Fruit fly (Drosophila melanogaster) whole organism, embryonic: ENCODE results near the gene Fas2.
A peak's percentile ranks its signal among the peaks of the same experiment; 100 is the strongest.

Experiments
- Blimp-1 ChIP-seq: fragments of 200-800 bp; sonication (Bioruptor generic); optimal IDR thresholded peaks from 3 replicates; lab custom pipeline; 2018; ENCODE audit warnings: missing biosample characterization, missing genetic modification characterization, mild to moderate bottlenecking, moderate library complexity, missing genetic modification reagents
- CG10366 ChIP-seq: fragments of 200-800 bp; sonication (Bioruptor generic); IDR thresholded peaks from 2 replicates; pipeline ENCODE4 v1.3.6; 2022; ENCODE audit warnings: missing biosample characterization, missing genetic modification characterization
- CG13424 ChIP-seq: fragments of 200-800 bp; sonication (Bioruptor generic); optimal IDR thresholded peaks from 2 replicates; lab custom pipeline; 2019; ENCODE audit warnings: missing biosample characterization, mild to moderate bottlenecking, missing genetic modification characterization, moderate library complexity
- CG15696 ChIP-seq: fragments of 200-800 bp; sonication (Bioruptor generic); optimal IDR thresholded peaks from 2 replicates; lab custom pipeline; 2019; ENCODE audit warnings: missing biosample characterization, mild to moderate bottlenecking, missing genetic modification characterization, moderate library complexity
- CG17186 ChIP-seq: fragments of 200-800 bp; sonication (Bioruptor generic); optimal IDR thresholded peaks from 3 replicates; lab custom pipeline; 2017; ENCODE audit warnings: missing biosample characterization, missing genetic modification reagents, missing genetic modification characterization
- CG18262 ChIP-seq: fragments of 200-800 bp; optimal IDR thresholded peaks from 3 replicates; lab custom pipeline; 2019; ENCODE audit warnings: missing biosample characterization, mild to moderate bottlenecking, missing genetic modification characterization, moderate library complexity
- CG31224 ChIP-seq: fragments of 200-800 bp; sonication (Bioruptor generic); IDR thresholded peaks from 2 replicates; pipeline ENCODE4 v1.3.6; 2022; ENCODE audit warnings: missing biosample characterization, missing genetic modification characterization
- CG3163 ChIP-seq: fragments of 200-800 bp; sonication (Bioruptor generic); optimal IDR thresholded peaks from 3 replicates; lab custom pipeline; 2016; ENCODE audit warnings: missing biosample characterization, missing genetic modification characterization
- CG32767 ChIP-seq: fragments of 200-800 bp; sonication (Bioruptor generic); IDR thresholded peaks from 2 replicates; pipeline ENCODE4 v1.3.6; 2022; ENCODE audit warnings: missing biosample characterization, missing genetic modification characterization
- CG33213 ChIP-seq: fragments of 200-800 bp; sonication (Bioruptor generic); optimal IDR thresholded peaks from 3 replicates; lab custom pipeline; 2016; ENCODE audit warnings: missing biosample characterization, missing genetic modification characterization
- CG3847 ChIP-seq: fragments of 200-800 bp; sonication (Bioruptor generic); IDR thresholded peaks from 2 replicates; pipeline ENCODE4 v1.3.6; 2022; ENCODE audit warnings: missing biosample characterization, missing genetic modification characterization
- CG42726 ChIP-seq: fragments of 200-800 bp; sonication (Bioruptor generic); IDR thresholded peaks from 2 replicates; pipeline ENCODE4 v1.3.6; 2022; ENCODE audit warnings: missing biosample characterization, missing genetic modification characterization; ENCODE audit not compliant: partially characterized antibody
- CG4404 ChIP-seq: fragments of 200-800 bp; sonication (Bioruptor generic); IDR thresholded peaks from 2 replicates; pipeline ENCODE4 v1.3.6; 2022; ENCODE audit warnings: missing biosample characterization, missing genetic modification characterization
- CG5180 ChIP-seq: fragments of 200-800 bp; sonication (Bioruptor generic); optimal IDR thresholded peaks from 3 replicates; lab custom pipeline; 2017; ENCODE audit warnings: missing biosample characterization, missing genetic modification characterization, mild to moderate bottlenecking, moderate library complexity, missing genetic modification reagents
- CG6689 ChIP-seq: fragments of 200-800 bp; sonication (Bioruptor generic); IDR thresholded peaks from 2 replicates; pipeline ENCODE4 v1.3.6; 2022; ENCODE audit warnings: missing biosample characterization, missing genetic modification characterization
- CG6813 ChIP-seq: fragments of 200-800 bp; sonication (Bioruptor generic); optimal IDR thresholded peaks from 2 replicates; lab custom pipeline; 2017; ENCODE audit warnings: missing biosample characterization, missing genetic modification characterization, mild to moderate bottlenecking, moderate library complexity, missing genetic modification reagents
- CG9609 ChIP-seq: fragments of 200-800 bp; sonication (Bioruptor generic); optimal IDR thresholded peaks from 3 replicates; lab custom pipeline; 2016; ENCODE audit warnings: missing biosample characterization, missing genetic modification characterization
- CTCF ChIP-seq: fragments of 200-800 bp; sonication (Bioruptor generic); optimal IDR thresholded peaks from 2 replicates; lab custom pipeline; 2017; ENCODE audit warnings: missing biosample characterization, mild to moderate bottlenecking, missing genetic modification characterization, moderate library complexity
- CrebB ChIP-seq: fragments of 200-800 bp; sonication (Bioruptor generic); optimal IDR thresholded peaks from 3 replicates; lab custom pipeline; 2018; ENCODE audit warnings: missing biosample characterization, mild to moderate bottlenecking, missing genetic modification characterization
- Dek ChIP-seq: fragments of 200-800 bp; sonication (Bioruptor generic); optimal IDR thresholded peaks from 3 replicates; lab custom pipeline; 2019; ENCODE audit warnings: missing biosample characterization, mild to moderate bottlenecking, missing genetic modification characterization, moderate library complexity
- Dip3 ChIP-seq: fragments of 200-800 bp; sonication (Bioruptor generic); optimal IDR thresholded peaks from 3 replicates; lab custom pipeline; 2016; ENCODE audit warnings: missing biosample characterization, missing genetic modification characterization
- Ets97D ChIP-seq: fragments of 200-800 bp; sonication (Bioruptor generic); optimal IDR thresholded peaks from 3 replicates; lab custom pipeline; 2016; ENCODE audit warnings: missing biosample characterization, missing genetic modification characterization
- Fer1 ChIP-seq: fragments of 200-800 bp; sonication (Bioruptor generic); optimal IDR thresholded peaks from 2 replicates; lab custom pipeline; 2017; ENCODE audit warnings: missing biosample characterization, mild to moderate bottlenecking, missing genetic modification characterization
- HHEX ChIP-seq: fragments of 200-800 bp; sonication (Bioruptor generic); optimal IDR thresholded peaks from 3 replicates; lab custom pipeline; 2017; ENCODE audit warnings: missing biosample characterization, mild to moderate bottlenecking, missing genetic modification characterization, missing genetic modification reagents
- Lhr ChIP-seq: fragments of 200-800 bp; sonication (Bioruptor generic); optimal IDR thresholded peaks from 3 replicates; lab custom pipeline; 2017; ENCODE audit warnings: mild to moderate bottlenecking, missing biosample characterization, missing genetic modification reagents, missing genetic modification characterization
- MESR4 ChIP-seq: fragments of 200-800 bp; sonication (Bioruptor generic); optimal IDR thresholded peaks from 2 replicates; lab custom pipeline; 2018; ENCODE audit warnings: missing biosample characterization, mild to moderate bottlenecking, missing genetic modification characterization, moderate library complexity
- Meics ChIP-seq: fragments of 200-800 bp; sonication (Bioruptor generic); optimal IDR thresholded peaks from 2 replicates; lab custom pipeline; 2017; ENCODE audit warnings: missing biosample characterization, mild to moderate bottlenecking, missing genetic modification characterization
- Nf-YC ChIP-seq: fragments of 200-800 bp; optimal IDR thresholded peaks from 3 replicates; lab custom pipeline; 2019; ENCODE audit warnings: missing biosample characterization, mild to moderate bottlenecking, missing genetic modification characterization, moderate library complexity
- Oli ChIP-seq: fragments of 200-800 bp; sonication (Bioruptor generic); optimal IDR thresholded peaks from 2 replicates; lab custom pipeline; 2018; ENCODE audit warnings: missing biosample characterization, mild to moderate bottlenecking, missing genetic modification characterization, moderate library complexity
- Poxn ChIP-seq: fragments of 200-800 bp; sonication (Bioruptor generic); IDR thresholded peaks from 2 replicates; pipeline ENCODE4 v1.3.6; 2022; ENCODE audit warnings: missing biosample characterization, missing genetic modification characterization
- Tbp ChIP-seq: fragments of >200 bp; optimal IDR thresholded peaks from 2 replicates; lab custom pipeline; 2018; ENCODE audit warnings: missing biosample characterization, missing genetic modification characterization
- crc ChIP-seq: fragments of 200-800 bp; sonication (Bioruptor generic); optimal IDR thresholded peaks from 2 replicates; lab custom pipeline; 2016; ENCODE audit warnings: missing biosample characterization, missing genetic modification characterization
- crol ChIP-seq: fragments of 200-800 bp; sonication (Bioruptor generic); IDR thresholded peaks from 2 replicates; pipeline ENCODE4 v1.3.6; 2022; ENCODE audit warnings: missing biosample characterization, missing genetic modification characterization
- dimm ChIP-seq: fragments of 200-800 bp; sonication (Bioruptor generic); IDR thresholded peaks from 2 replicates; pipeline ENCODE4 v1.3.6; 2022; ENCODE audit warnings: missing biosample characterization, missing genetic modification characterization
- exex ChIP-seq: fragments of 200-800 bp; sonication (Bioruptor generic); optimal IDR thresholded peaks from 4 replicates; lab custom pipeline; 2018; ENCODE audit warnings: missing biosample characterization, mild to moderate bottlenecking, missing genetic modification characterization, moderate library complexity
- fd96Cb ChIP-seq: fragments of 200-800 bp; sonication (Bioruptor generic); optimal IDR thresholded peaks from 2 replicates; lab custom pipeline; 2018; ENCODE audit warnings: missing biosample characterization, mild to moderate bottlenecking, missing genetic modification characterization, moderate library complexity
- hkb ChIP-seq, 2 experiments: fragments of 200-800 bp in 1 of 2; fragments of >200 bp in 1 of 2; sonication (Bioruptor generic) in 1 of 2; IDR thresholded peaks in 1 of 2; optimal IDR thresholded peaks in 1 of 2; 2 replicates each; pipeline versions ENCODE4 v1.3.6 to Lab custom; 2017 to 2022; ENCODE audit warnings: missing biosample characterization in 1 of 2, missing genetic modification characterization in 1 of 2
- hth ChIP-seq: fragments of >200 bp; optimal IDR thresholded peaks from 2 replicates; lab custom pipeline; 2017; ENCODE audit warnings: inconsistent platforms
- mld ChIP-seq: fragments of 200-800 bp; sonication (Bioruptor generic); IDR thresholded peaks from 3 replicates; pipeline ENCODE4 v1.3.6; 2022; ENCODE audit warnings: missing biosample characterization, missing genetic modification characterization; ENCODE audit not compliant: partially characterized antibody
- nmo ChIP-seq: fragments of 200-800 bp; sonication (Bioruptor generic); optimal IDR thresholded peaks from 2 replicates; lab custom pipeline; 2018; ENCODE audit warnings: missing biosample characterization, mild to moderate bottlenecking, missing genetic modification characterization, moderate library complexity
- nom ChIP-seq: fragments of 200-800 bp; sonication (Bioruptor generic); optimal IDR thresholded peaks from 2 replicates; lab custom pipeline; 2017; ENCODE audit warnings: missing biosample characterization, missing genetic modification characterization, mild to moderate bottlenecking, moderate library complexity, missing genetic modification reagents
- org-1 ChIP-seq: fragments of 200-800 bp; sonication (Bioruptor generic); optimal IDR thresholded peaks from 2 replicates; lab custom pipeline; 2017; ENCODE audit warnings: missing biosample characterization, missing genetic modification characterization
- pan ChIP-seq, 4 experiments: fragments of >200 bp in 3 of 4; fragments of 200-800 bp in 1 of 4; sonication (Bioruptor generic) in 1 of 4; optimal IDR thresholded peaks in 3 of 4; IDR thresholded peaks in 1 of 4; 2 replicates each; pipeline versions ENCODE4 v1.3.6 to Lab custom; 2017 to 2022; ENCODE audit warnings: missing biosample characterization in 2 of 4, missing genetic modification characterization in 2 of 4, mixed read lengths in 1 of 4
- pita ChIP-seq: fragments of 200-800 bp; sonication (Bioruptor generic); optimal IDR thresholded peaks from 2 replicates; lab custom pipeline; 2017; ENCODE audit warnings: missing biosample characterization, mild to moderate bottlenecking, missing genetic modification characterization
- pum ChIP-seq: fragments of 200-800 bp; sonication (Bioruptor generic); optimal IDR thresholded peaks from 2 replicates; lab custom pipeline; 2016; ENCODE audit warnings: missing biosample characterization, missing genetic modification characterization
- scrt ChIP-seq: fragments of 200-800 bp; sonication (Bioruptor generic); optimal IDR thresholded peaks from 2 replicates; lab custom pipeline; 2018; ENCODE audit warnings: missing biosample characterization, mild to moderate bottlenecking, missing genetic modification characterization, moderate library complexity
- seq ChIP-seq: fragments of 200-800 bp; sonication (Bioruptor generic); IDR thresholded peaks from 2 replicates; pipeline ENCODE4 v1.3.6; 2022; ENCODE audit warnings: missing biosample characterization, missing genetic modification characterization
- so ChIP-seq: fragments of 200-800 bp; sonication (Bioruptor generic); IDR thresholded peaks from 3 replicates; pipeline ENCODE4 v1.3.6; 2022; ENCODE audit warnings: missing biosample characterization, missing genetic modification characterization
- sqz ChIP-seq: fragments of 200-800 bp; sonication (Bioruptor generic); optimal IDR thresholded peaks from 3 replicates; lab custom pipeline; 2018; ENCODE audit warnings: missing biosample characterization, mild to moderate bottlenecking, missing genetic modification characterization

The Fas2 gene

DNA sequence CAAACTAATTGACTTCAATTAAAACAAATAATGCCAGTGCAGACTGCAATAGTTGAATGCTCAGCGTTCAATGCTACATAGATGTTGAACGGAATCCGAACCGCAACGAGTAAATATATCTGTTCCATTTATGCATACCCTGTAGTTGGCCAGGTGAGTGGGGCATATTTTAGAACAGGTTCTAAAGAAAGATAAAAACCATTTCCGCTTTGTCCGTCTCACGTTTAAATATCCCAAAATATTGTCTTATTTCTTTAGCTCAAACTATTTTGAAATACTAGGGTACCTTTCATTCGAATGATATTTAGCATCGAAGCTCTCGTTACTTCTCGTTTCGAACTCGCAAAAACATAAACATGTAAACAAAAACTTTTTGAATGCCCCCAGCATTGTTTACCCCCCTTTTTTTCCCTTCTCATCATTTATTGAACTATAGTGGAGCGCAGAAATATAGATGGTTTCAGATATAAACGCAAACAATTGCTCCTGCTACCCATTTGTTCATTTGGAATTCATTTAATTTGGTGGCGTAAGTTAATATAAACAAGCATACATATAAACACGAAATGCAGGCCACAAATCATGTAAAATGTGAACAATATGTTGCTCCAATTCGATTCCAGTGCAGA, 33.6 kb downstream of the Fas2 start (continued):
- TF ChIP-seq hkb (optimal IDR thresholded peaks at IDR 0.05; lab: Kevin White, UChicago), result no peak
- TF ChIP-seq hkb (GFP tag; IDR thresholded peaks at IDR 0.05; lab: Robert Waterston, UW), result 0 out of 2 replicates have a peak, but pooled peaks have one; percentile 17
- no peak for TF ChIP-seq Poxn
- no peak for TF ChIP-seq CrebB (tag; lab: Kevin White, UChicago)
- no peak for TF ChIP-seq Meics
- TF ChIP-seq CG31224, result peak; percentile 52; the same call in 1 of the 2 replicates
- no peak for TF ChIP-seq Lhr
- TF ChIP-seq CG6813 (GFP tag; lab: Kevin White, UChicago), result no peak
- TF ChIP-seq org-1 (GFP tag; lab: Kevin White, UChicago), result no peak
- no peak for TF ChIP-seq CG5180 (GFP tag; lab: Kevin White, UChicago)
- TF ChIP-seq crc (GFP tag; lab: Kevin White, UChicago), result no peak
- no peak for TF ChIP-seq CG32767
- peak; percentile 43; the same call in 1 of the 2 replicates for TF ChIP-seq CG10366
- no peak for TF ChIP-seq so (GFP tag; lab: Robert Waterston, UW)
- no peak for TF ChIP-seq dimm (GFP tag; lab: Robert Waterston, UW)
- TF ChIP-seq sqz (GFP tag; lab: Kevin White, UChicago), result no peak
- no peak for TF ChIP-seq CG17186 (GFP tag; lab: Kevin White, UChicago)
- peak; percentile 41 for TF ChIP-seq Oli (tag; lab: Kevin White, UChicago)
- TF ChIP-seq seq (GFP tag; lab: Robert Waterston, UW), result 0 out of 2 replicates have a peak, but pooled peaks have one; percentile 24
- TF ChIP-seq CG33213, result no peak
- TF ChIP-seq Fer1 (GFP tag; lab: Kevin White, UChicago), result no peak
- no peak for TF ChIP-seq hth
- TF ChIP-seq CG18262 (tag; lab: Kevin White, UChicago), result peak; percentile 20
- no peak for TF ChIP-seq CG4404 (GFP tag; lab: Robert Waterston, UW)
- no peak for TF ChIP-seq Nf-YC
- no peak for TF ChIP-seq CTCF (GFP tag; lab: Kevin White, UChicago)
- no peak for TF ChIP-seq CG3847 (GFP tag; lab: Robert Waterston, UW)
- TF ChIP-seq Dek, result no peak
- TF ChIP-seq CG6689 (GFP tag; lab: Robert Waterston, UW), result peak; percentile 44; the same call in 1 of the 2 replicates
- TF ChIP-seq pita (GFP tag; lab: Kevin White, UChicago), result no peak
- TF ChIP-seq mld (GFP tag; lab: Robert Waterston, UW), result no peak
- peak; percentile 33 for TF ChIP-seq Blimp-1 (GFP tag; lab: Kevin White, UChicago)
- TF ChIP-seq exex (tag; lab: Kevin White, UChicago), result no peak
- peak; percentile 21 for TF ChIP-seq fd96Cb (tag; lab: Kevin White, UChicago)
- TF ChIP-seq CG15696 (tag; lab: Kevin White, UChicago), result no peak
- TF ChIP-seq CG13424 (tag; lab: Kevin White, UChicago), result peak; percentile 6
- TF ChIP-seq nmo (GFP tag; lab: Kevin White, UChicago), result peak; percentile 29
- no peak for TF ChIP-seq CG42726
- TF ChIP-seq Dip3 (GFP tag; lab: Kevin White, UChicago), result no peak
- TF ChIP-seq Ets97D (GFP tag; lab: Kevin White, UChicago), result no peak
- no peak for TF ChIP-seq scrt (GFP tag; lab: Kevin White, UChicago)
- no peak for TF ChIP-seq pum (GFP tag; lab: Kevin White, UChicago)
- no peak for TF ChIP-seq pan (optimal IDR thresholded peaks at IDR 0.05; lab: Kevin White, UChicago)
- peak in 1 of 2 experiments; percentile 48 for TF ChIP-seq pan (GFP tag; optimal IDR thresholded peaks at IDR 0.05 in 1 of 2, IDR thresholded peaks at IDR 0.05 in 1 of 2)
- TF ChIP-seq CG3163 (GFP tag; lab: Kevin White, UChicago), result no peak
- TF ChIP-seq nom (GFP tag; lab: Kevin White, UChicago), result no peak
- TF ChIP-seq MESR4 (GFP tag; lab: Kevin White, UChicago), result no peak
- no peak for TF ChIP-seq crol
- TF ChIP-seq CG9609, result no peak
- TF ChIP-seq Tbp (GFP tag; lab: Kevin White, UChicago), result no peak
- TF ChIP-seq HHEX (GFP tag; lab: Kevin White, UChicago), result no peak
